Fruit fly (Drosophila melanogaster): ENCODE data around the gene CG34367.

DNA sequence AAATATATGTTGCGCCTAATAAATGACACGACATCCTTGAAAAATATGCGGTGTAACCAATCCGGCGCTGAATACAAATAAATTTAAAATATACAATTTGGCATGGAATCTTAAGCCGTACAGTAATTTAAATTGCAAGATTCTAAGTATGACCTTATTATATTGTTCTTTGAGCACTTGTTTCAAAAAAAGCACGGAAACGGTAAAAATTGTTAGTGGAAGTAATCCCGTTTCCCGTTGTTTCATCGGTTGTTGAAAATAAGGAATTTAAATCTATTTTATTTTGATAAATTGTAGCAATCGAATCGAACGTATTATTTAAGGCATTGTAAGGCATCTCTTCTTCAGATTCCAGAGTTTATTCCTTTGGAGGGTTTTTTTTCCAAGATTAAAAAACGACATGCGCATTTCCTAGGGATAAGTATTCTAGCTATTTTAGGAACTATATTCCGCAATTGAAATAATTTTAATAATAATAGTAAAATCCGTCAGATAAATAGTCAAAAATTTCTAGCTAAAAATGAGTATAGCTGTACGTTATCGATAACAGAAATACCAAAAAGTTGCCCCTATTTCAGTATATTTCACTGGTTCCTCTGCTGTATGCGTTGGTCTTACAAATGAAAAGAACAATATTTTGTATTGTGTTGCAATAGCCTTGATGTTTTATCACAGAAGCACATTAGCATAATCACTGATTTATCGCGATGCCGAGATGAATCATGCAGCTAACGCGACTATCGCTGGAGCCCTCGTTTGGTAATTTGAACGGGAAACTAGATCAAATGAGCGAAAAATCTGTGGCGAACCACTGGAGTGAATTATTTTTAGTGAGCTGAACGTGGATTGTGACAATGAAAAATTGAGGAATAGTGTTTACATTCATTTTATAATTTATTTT lies 20.4 kb downstream of the CG34367 start, which contains the start of gene GATAd:
- no peak for TF ChIP-seq pan (optimal IDR thresholded peaks at IDR 0.05)
- no peak for TF ChIP-seq psq (optimal IDR thresholded peaks at IDR 0.05)
- no peak for TF ChIP-seq Dll (optimal IDR thresholded peaks at IDR 0.05)
- no peak for TF ChIP-seq CG8478 (optimal IDR thresholded peaks at IDR 0.05)
- no peak for TF ChIP-seq usp (GFP tag; optimal IDR thresholded peaks at IDR 0.05)
